Fruit fly (Drosophila melanogaster): ENCODE results near the gene Rab23.

dm6 chr3R:5686049-5686757 is 969 bp upstream of the Rab23 start:
- TF ChIP-seq insv (optimal IDR thresholded peaks at IDR 0.05) (no peak), h (optimal IDR thresholded peaks at IDR 0.05) (no peak)
